Worm (Caenorhabditis elegans): ENCODE measurements around the gene coq-5.

DNA sequence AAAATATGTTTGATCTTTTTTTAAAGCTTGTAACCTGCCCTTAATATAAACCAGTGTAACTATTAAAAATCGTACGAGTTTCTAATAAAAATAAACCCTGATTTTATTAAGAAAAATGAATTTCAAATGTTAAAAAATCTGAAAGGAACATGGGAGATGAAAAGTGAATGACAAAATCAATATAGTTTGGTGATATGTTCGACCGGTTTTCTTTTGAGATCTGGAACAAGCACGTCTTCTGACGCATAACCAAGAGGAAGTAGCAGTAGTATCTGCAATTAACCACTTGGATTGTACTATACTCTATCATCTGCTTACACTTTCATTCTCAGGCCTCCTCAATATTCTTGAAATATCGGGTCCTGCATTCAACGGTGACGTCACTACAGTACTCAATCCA is 18.8 kb upstream of the coq-5 start:
- TF ChIP-seq mab-5 (tag; optimal IDR thresholded peaks at IDR 0.05) (no peak), ZK546.5 (tag; optimal IDR thresholded peaks at IDR 0.05) (no peak), crh-2 (tag; optimal IDR thresholded peaks at IDR 0.05) (no peak), ceh-82 (tag; optimal IDR thresholded peaks at IDR 0.05) (no peak), ama-1 (optimal IDR thresholded peaks at IDR 0.05) (no peak), nhr-11 (tag; optimal IDR thresholded peaks at IDR 0.05) (no peak), unc-62 (GFP tag; optimal IDR thresholded peaks at IDR 0.05) (no peak), ztf-11 (tag; optimal IDR thresholded peaks at IDR 0.05) (no peak)
